ENCODE assay signal across 3 worm cellular contexts in the genomic region with DNA sequence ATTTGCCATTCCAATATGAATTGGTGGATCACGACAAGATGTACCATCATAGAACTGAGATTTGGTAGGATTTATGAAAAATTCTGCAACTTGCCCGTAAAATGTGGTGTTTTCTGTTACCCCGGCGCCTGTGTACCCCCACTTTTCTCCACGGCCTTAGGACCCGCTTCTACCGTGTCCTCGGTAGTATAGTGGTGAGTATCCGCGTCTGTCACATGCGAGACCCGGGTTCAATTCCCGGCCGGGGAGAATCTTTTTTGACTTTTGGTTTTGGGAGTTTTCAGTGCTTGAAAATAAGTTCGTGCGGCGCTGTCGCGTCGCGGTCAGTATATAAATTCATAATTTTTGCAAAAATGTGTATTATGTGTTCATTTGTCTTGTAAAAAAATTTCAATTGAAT.
A peak's percentile ranks its signal among the peaks of the same experiment; 100 is the strongest.
TF ChIP-seq lines count a peak whose summit lies in the region.

No protein-coding gene starts in this region.

TF ChIP-seq in whole organism, L4 larva, 104 proteins besides CTCF, POLR2A, EP300 and RAD21 (continued from another document):
- TF ChIP-seq pha-4 (GFP tag; IDR thresholded peaks at IDR 0.05; lab: Robert Waterston, UW): peak; percentile 50
- no peak for TF ChIP-seq pha-4 (tag; optimal IDR thresholded peaks at IDR 0.05; lab: Kevin White, UChicago)
- no peak for TF ChIP-seq daf-12 (tag; optimal IDR thresholded peaks at IDR 0.05; lab: Kevin White, UChicago)
- peak; percentile 24 for TF ChIP-seq mes-2 (tag; optimal IDR thresholded peaks at IDR 0.05; lab: Kevin White, UChicago; ENCODE audit: poor library complexity, severe bottlenecking)
- no peak for TF ChIP-seq zip-2 (tag; optimal IDR thresholded peaks at IDR 0.05; lab: Kevin White, UChicago)
- no peak for TF ChIP-seq cey-2 (tag; optimal IDR thresholded peaks at IDR 0.05; lab: Kevin White, UChicago; ENCODE audit: borderline replicate concordance, insufficient read depth)
- peak in 1 of 2 experiments; percentile 12 for TF ChIP-seq unc-62 (GFP tag; optimal IDR thresholded peaks at IDR 0.05 in 1 of 2; lab: Kevin White, UChicago)
- no peak for TF ChIP-seq unc-62 (tag; optimal IDR thresholded peaks at IDR 0.05; lab: Kevin White, UChicago)
- TF ChIP-seq lsy-2 (tag; optimal IDR thresholded peaks at IDR 0.05; lab: Kevin White, UChicago): no peak
- TF ChIP-seq T20F7.1 (GFP tag; optimal IDR thresholded peaks at IDR 0.05; lab: Kevin White, UChicago): no peak
- TF ChIP-seq F44E2.7 (GFP tag; IDR thresholded peaks at IDR 0.05; lab: Robert Waterston, UW): 0 out of 2 replicates have a peak, but pooled peaks have one; percentile 44
- TF ChIP-seq F26F4.8 (GFP tag; conservative IDR thresholded peaks at IDR 0.05; lab: Robert Waterston, UW): 0 out of 2 replicates have a peak, but pooled peaks have one; percentile 47
- TF ChIP-seq egl-43 (GFP tag; IDR thresholded peaks at IDR 0.05; lab: Robert Waterston, UW): peak; percentile 72; the same call in 1 of the 2 replicates
- TF ChIP-seq Y48G9A.11 (GFP tag; IDR thresholded peaks at IDR 0.05; lab: Robert Waterston, UW): 0 out of 2 replicates have a peak, but pooled peaks have one; percentile 43
- TF ChIP-seq arid-1 (GFP tag; conservative IDR thresholded peaks at IDR 0.05; lab: Robert Waterston, UW): peak; percentile 52; the same call in 1 of the 2 replicates
- 0 out of 2 replicates have a peak, but pooled peaks have one; percentile 8 for TF ChIP-seq nhr-42 (GFP tag; IDR thresholded peaks at IDR 0.05; lab: Robert Waterston, UW)

TF ChIP-seq in whole organism, mixed stage, embryonic, 35 proteins besides CTCF, POLR2A, EP300 and RAD21 (continued from another document):
- TF ChIP-seq lin-32 (GFP tag; optimal IDR thresholded peaks at IDR 0.05; lab: Kevin White, UChicago): no peak
- no peak for TF ChIP-seq elt-3 (tag; optimal IDR thresholded peaks at IDR 0.05; lab: Kevin White, UChicago)
- no peak for TF ChIP-seq drap-1 (GFP tag; optimal IDR thresholded peaks at IDR 0.05; lab: Kevin White, UChicago)
- no peak for TF ChIP-seq unc-120 (tag; optimal IDR thresholded peaks at IDR 0.05; lab: Kevin White, UChicago; ENCODE audit: poor library complexity, severe bottlenecking)
- TF ChIP-seq ceh-43 (GFP tag; optimal IDR thresholded peaks at IDR 0.05; lab: Kevin White, UChicago): no peak
- TF ChIP-seq M03D4.4 (tag; optimal IDR thresholded peaks at IDR 0.05; lab: Kevin White, UChicago): no peak
- TF ChIP-seq sptf-1 (tag; optimal IDR thresholded peaks at IDR 0.05; lab: Kevin White, UChicago): no peak
- no peak for TF ChIP-seq unc-62 (GFP tag; optimal IDR thresholded peaks at IDR 0.05; lab: Kevin White, UChicago)
- TF ChIP-seq elt-1 (tag; optimal IDR thresholded peaks at IDR 0.05; lab: Kevin White, UChicago; ENCODE audit: borderline replicate concordance, insufficient read depth): no peak

TF ChIP-seq in whole organism, young adult, 124 proteins besides CTCF, POLR2A, EP300 and RAD21 (continued from another document):
- TF ChIP-seq B0261.1 (tag; optimal IDR thresholded peaks at IDR 0.05; lab: Kevin White, UChicago) (peak; percentile 74), lsl-1 (GFP tag; optimal IDR thresholded peaks at IDR 0.05; lab: Kevin White, UChicago) (peak; percentile 9), ztf-18 (tag; optimal IDR thresholded peaks at IDR 0.05; lab: Kevin White, UChicago) (peak; percentile 46), madf-6 (GFP tag; IDR thresholded peaks at IDR 0.05; lab: Robert Waterston, UW) (0 out of 2 replicates have a peak, but pooled peaks have one; percentile 31), Y53F4B.3 (GFP tag; IDR thresholded peaks at IDR 0.05; lab: Robert Waterston, UW) (0 out of 2 replicates have a peak, but pooled peaks have one; percentile 19), him-1 (tag; optimal IDR thresholded peaks at IDR 0.05; lab: Kevin White, UChicago) (peak; percentile 83), D2030.7 (GFP tag; IDR thresholded peaks at IDR 0.05; lab: Robert Waterston, UW) (peak; percentile 56; the same call in 1 of the 2 replicates), tbp1 (GFP tag; optimal IDR thresholded peaks at IDR 0.05; lab: Kevin White, UChicago) (peak; percentile 88), hmg-1.2 (GFP tag; IDR thresholded peaks at IDR 0.05; lab: Robert Waterston, UW) (peak; percentile 46), rec-8 (tag; optimal IDR thresholded peaks at IDR 0.05; lab: Kevin White, UChicago) (peak in 1 of 2 experiments; percentile 25), madf-3 (GFP tag; IDR thresholded peaks at IDR 0.05; lab: Robert Waterston, UW) (0 out of 2 replicates have a peak, but pooled peaks have one; percentile 63), attf-5 (GFP tag; optimal IDR thresholded peaks at IDR 0.05; lab: Kevin White, UChicago) (peak; percentile 25), B0035.1 (tag; optimal IDR thresholded peaks at IDR 0.05; lab: Kevin White, UChicago) (no peak), rpc-1 (optimal IDR thresholded peaks at IDR 0.05; lab: Kevin White, UChicago) (peak; percentile 65), rpc-1 (tag; optimal IDR thresholded peaks at IDR 0.05; lab: Kevin White, UChicago) (peak; percentile 83), ceh-91 (GFP tag; IDR thresholded peaks at IDR 0.05; lab: Robert Waterston, UW) (no peak), die-1 (tag; optimal IDR thresholded peaks at IDR 0.05; lab: Kevin White, UChicago) (peak; percentile 64), attf-6 (GFP tag; IDR thresholded peaks at IDR 0.05; lab: Robert Waterston, UW) (no peak), madf-10 (tag; optimal IDR thresholded peaks at IDR 0.05; lab: Kevin White, UChicago) (peak; percentile 12)
